Worm (Caenorhabditis elegans): Measurements from ENCODE around the gene Y7A5A.20.

DNA sequence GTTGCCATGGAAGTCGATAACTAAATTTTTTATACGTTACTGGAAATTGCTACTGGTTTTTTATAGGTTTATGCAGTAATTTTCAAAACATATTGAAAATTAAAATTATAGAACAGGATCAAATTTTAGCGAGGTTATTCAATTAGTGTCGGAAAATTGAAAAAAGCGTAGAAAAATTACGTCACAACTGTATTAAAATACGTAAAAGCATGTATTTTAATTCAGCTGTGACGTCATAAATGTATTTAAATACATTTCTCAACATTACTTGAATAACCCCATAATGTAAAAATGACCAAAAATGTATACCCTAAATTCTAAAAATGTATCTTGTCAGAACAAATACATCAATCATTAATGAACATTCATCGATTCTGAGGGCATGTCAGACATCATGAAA is 20.7 kb downstream of the Y7A5A.20 start:
- TF ChIP-seq T22C8.4 (GFP tag; IDR thresholded peaks at IDR 0.05) (no peak), flt-1 (GFP tag; IDR thresholded peaks at IDR 0.05) (no peak)

Data from whole organism, midembryonic.